Worm (Caenorhabditis elegans) whole organism, L1 larva: ENCODE measurements around the gene Y53F4B.43.

Experiments used
- C34B4.2 ChIP-seq: sonication (generic microtip); optimal IDR thresholded peaks from 2 replicates; lab custom pipeline; 2017; ENCODE audit warnings: mild to moderate bottlenecking, missing genetic modification characterization, missing compliant biosample characterization
- F16B12.6 ChIP-seq: fragments of 150-350 bp; optimal IDR thresholded peaks from 2 replicates; lab custom pipeline; 2014; ENCODE audit warnings: missing biosample characterization, missing genetic modification characterization
- Y116A8C.19 ChIP-seq: sonication (generic microtip); optimal IDR thresholded peaks from 2 replicates; lab custom pipeline; 2016; ENCODE audit warnings: missing compliant biosample characterization, missing genetic modification characterization, borderline replicate concordance
- aha-1 ChIP-seq: fragments of 150-350 bp; optimal IDR thresholded peaks from 2 replicates; lab custom pipeline; 2014; ENCODE audit warnings: missing biosample characterization, missing genetic modification characterization
- aly-2 ChIP-seq: fragments of 150-350 bp; optimal IDR thresholded peaks from 2 replicates; lab custom pipeline; 2014; ENCODE audit warnings: missing biosample characterization, missing genetic modification characterization
- ceh-88 ChIP-seq: fragments of 200-800 bp; sonication (Bioruptor generic); IDR thresholded peaks from 2 replicates; pipeline ENCODE4 v1.3.6; 2022; ENCODE audit warnings: missing genetic modification characterization, missing compliant biosample characterization
- ceh-90 ChIP-seq: sonication (generic microtip); optimal IDR thresholded peaks from 2 replicates; lab custom pipeline; 2016; ENCODE audit warnings: missing genetic modification characterization, missing compliant biosample characterization
- dsc-1 ChIP-seq: sonication (generic microtip); optimal IDR thresholded peaks from 2 replicates; lab custom pipeline; 2016; ENCODE audit warnings: mild to moderate bottlenecking, missing genetic modification characterization, missing compliant biosample characterization
- efl-1 ChIP-seq, 4 experiments: fragments of 150-350 bp; optimal IDR thresholded peaks in 3 of 4; peaks in 1 of 4; 1 replicate in 1 of 4; 2 replicates in 3 of 4; lab custom pipeline; 2014; ENCODE audit warnings: missing biosample characterization in 2 of 4, missing genetic modification characterization in 2 of 4, missing genetic modification reagents in 2 of 4
- efl-3 ChIP-seq: fragments of 200-800 bp; sonication (Bioruptor generic); optimal IDR thresholded peaks from 2 replicates; lab custom pipeline; 2018; ENCODE audit warnings: mild to moderate bottlenecking, missing genetic modification characterization, missing compliant biosample characterization
- egl-13 ChIP-seq: sonication (generic microtip); optimal IDR thresholded peaks from 2 replicates; lab custom pipeline; 2016; ENCODE audit warnings: missing genotype, missing genetic modification reagents, missing genetic modification characterization, missing compliant biosample characterization
- egl-27 ChIP-seq, 2 experiments: fragments of 150-350 bp in 1 of 2; sonication (generic microtip); optimal IDR thresholded peaks; 3 replicates each; lab custom pipeline; 2017 to 2018; ENCODE audit warnings: missing biosample characterization in 2 of 2, missing genetic modification characterization in 2 of 2, missing genetic modification reagents in 2 of 2
- elt-2 ChIP-seq: sonication (generic microtip); optimal IDR thresholded peaks from 2 replicates; lab custom pipeline; 2016; ENCODE audit warnings: missing genetic modification characterization, mild to moderate bottlenecking, inconsistent platforms, missing compliant biosample characterization, missing genetic modification reagents
- fkh-10 ChIP-seq: sonication (generic microtip); optimal IDR thresholded peaks from 2 replicates; lab custom pipeline; 2017; ENCODE audit warnings: missing biosample characterization, missing genetic modification reagents, missing genetic modification characterization
- fkh-8 ChIP-seq: sonication (generic microtip); optimal IDR thresholded peaks from 2 replicates; lab custom pipeline; 2016; ENCODE audit warnings: mild to moderate bottlenecking, missing genetic modification characterization, missing compliant biosample characterization
- grh-1 ChIP-seq: fragments of 200-800 bp; sonication (Bioruptor generic); IDR thresholded peaks from 2 replicates; pipeline ENCODE4 v1.3.6; 2022; ENCODE audit warnings: missing genetic modification reagents, missing genetic modification characterization, missing compliant biosample characterization
- isw-1 ChIP-seq: fragments of 200-800 bp; sonication (Bioruptor generic); IDR thresholded peaks from 2 replicates; pipeline ENCODE4 v1.3.6; 2022; ENCODE audit warnings: missing genetic modification characterization, missing compliant biosample characterization
- lin-15B ChIP-seq: fragments of 150-350 bp; sonication (generic microtip); optimal IDR thresholded peaks from 3 replicates; lab custom pipeline; 2014; ENCODE audit warnings: missing biosample characterization, missing genetic modification characterization
- lin-39 ChIP-seq: fragments of 150-350 bp; optimal IDR thresholded peaks from 2 replicates; lab custom pipeline; 2014; ENCODE audit warnings: missing biosample characterization, missing genetic modification reagents, missing genetic modification characterization
- lir-3 ChIP-seq: sonication (generic microtip); optimal IDR thresholded peaks from 2 replicates; lab custom pipeline; 2016; ENCODE audit warnings: mild to moderate bottlenecking, missing genetic modification characterization, moderate library complexity, missing compliant biosample characterization; ENCODE audit not compliant: poor library complexity
- lsy-2 ChIP-seq, 2 experiments: fragments of 150-350 bp; optimal IDR thresholded peaks; 2 replicates each; lab custom pipeline; 2014; ENCODE audit warnings: missing biosample characterization in 2 of 2, missing genetic modification characterization in 2 of 2
- mab-9 ChIP-seq: fragments of 200-800 bp; sonication (Bioruptor generic); IDR thresholded peaks from 2 replicates; pipeline ENCODE4 v1.3.6; 2022; ENCODE audit warnings: missing genetic modification reagents, missing genetic modification characterization, missing compliant biosample characterization
- mef-2 ChIP-seq: fragments of 150-350 bp; optimal IDR thresholded peaks from 2 replicates; lab custom pipeline; 2014; ENCODE audit warnings: missing biosample characterization, missing genetic modification characterization
- nhr-20 ChIP-seq: sonication (generic microtip); optimal IDR thresholded peaks from 2 replicates; lab custom pipeline; 2016; ENCODE audit warnings: mild to moderate bottlenecking, missing genetic modification characterization, missing compliant biosample characterization
- nhr-76 ChIP-seq: sonication (generic microtip); optimal IDR thresholded peaks from 2 replicates; lab custom pipeline; 2017; ENCODE audit warnings: missing biosample characterization, missing genetic modification characterization
- nhr-84 ChIP-seq: sonication (generic microtip); optimal IDR thresholded peaks from 2 replicates; lab custom pipeline; 2017; ENCODE audit warnings: missing biosample characterization, missing genetic modification characterization
- nhr-85 ChIP-seq: sonication (generic microtip); peaks from one replicate; lab custom pipeline; 2016; ENCODE audit warnings: missing genetic modification characterization, inconsistent platforms, missing compliant biosample characterization
- nhr-90 ChIP-seq: sonication (generic microtip); optimal IDR thresholded peaks from 2 replicates; lab custom pipeline; 2016; ENCODE audit warnings: mild to moderate bottlenecking, missing genetic modification characterization, missing compliant biosample characterization; ENCODE audit not compliant: poor library complexity
- pax-3 ChIP-seq: fragments of 200-800 bp; sonication (Bioruptor generic); optimal IDR thresholded peaks from 2 replicates; lab custom pipeline; 2018; ENCODE audit warnings: mild to moderate bottlenecking, missing genetic modification characterization, moderate library complexity, missing compliant biosample characterization
- pqm-1 ChIP-seq: sonication (generic microtip); optimal IDR thresholded peaks from 3 replicates; lab custom pipeline; 2017; ENCODE audit warnings: missing biosample characterization, missing genetic modification characterization
- rnt-1 ChIP-seq: sonication (generic microtip); optimal IDR thresholded peaks from 2 replicates; lab custom pipeline; 2016; ENCODE audit warnings: mild to moderate bottlenecking, missing genetic modification characterization, moderate library complexity, missing compliant biosample characterization
- sox-4 ChIP-seq: sonication (generic microtip); optimal IDR thresholded peaks from 2 replicates; lab custom pipeline; 2016; ENCODE audit warnings: missing genetic modification characterization, missing compliant biosample characterization
- sptf-1 ChIP-seq: fragments of 150-350 bp; optimal IDR thresholded peaks from 2 replicates; lab custom pipeline; 2014; ENCODE audit warnings: missing biosample characterization, missing genetic modification characterization
- sup-37 ChIP-seq: fragments of 200-800 bp; sonication (Bioruptor generic); optimal IDR thresholded peaks from 2 replicates; lab custom pipeline; 2018; ENCODE audit warnings: mild to moderate bottlenecking, missing genetic modification characterization, missing compliant biosample characterization
- unc-98 ChIP-seq: fragments of 200-800 bp; sonication (Bioruptor generic); IDR thresholded peaks from 2 replicates; pipeline ENCODE4 v1.3.6; 2022; ENCODE audit warnings: missing genetic modification characterization, missing compliant biosample characterization
- vab-15 ChIP-seq: sonication (generic microtip); optimal IDR thresholded peaks from 2 replicates; lab custom pipeline; 2017; ENCODE audit warnings: missing genotype, mild to moderate bottlenecking, missing genetic modification characterization, missing compliant biosample characterization
- ztf-11 ChIP-seq, 2 experiments: sonication (generic microtip); optimal IDR thresholded peaks; 2 replicates each; lab custom pipeline; 2016 to 2017; ENCODE audit warnings: missing genetic modification characterization in 2 of 2, missing biosample characterization in 1 of 2, missing compliant biosample characterization in 1 of 2
- ztf-4 ChIP-seq: fragments of 150-350 bp; optimal IDR thresholded peaks from 2 replicates; lab custom pipeline; 2014; ENCODE audit warnings: missing biosample characterization, missing genetic modification characterization

Y53F4B.43 gene

DNA sequence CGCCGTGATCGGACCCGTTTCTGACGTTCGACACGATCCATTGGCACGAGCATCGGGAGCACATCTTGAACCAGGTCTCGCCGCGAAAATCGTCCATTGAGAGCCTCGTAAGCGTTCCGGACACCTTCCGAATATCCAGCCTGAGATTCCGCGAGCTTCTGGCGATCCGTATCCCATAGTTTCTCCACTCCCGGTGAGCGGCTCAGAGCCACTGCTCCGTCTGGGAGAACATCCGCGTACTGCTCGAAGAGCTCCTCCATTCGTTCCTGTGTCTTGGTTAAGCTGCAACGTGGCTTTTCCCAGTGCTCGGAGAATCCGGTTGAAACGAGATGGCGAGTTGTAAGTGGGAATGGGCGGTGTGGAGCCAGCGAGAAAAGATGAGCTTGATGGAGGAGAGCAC lies 16.8 kb downstream of the Y53F4B.43 start:
- no peak for TF ChIP-seq aha-1 (tag; lab: Kevin White, UChicago)
- TF ChIP-seq lsy-2 (tag; optimal IDR thresholded peaks at IDR 0.05; lab: Kevin White, UChicago), result no peak
- no peak for TF ChIP-seq mab-9 (GFP tag; lab: Robert Waterston, UW)
- TF ChIP-seq aly-2, result no peak
- TF ChIP-seq lin-39, result no peak
- TF ChIP-seq lir-3 (tag; lab: Kevin White, UChicago), result no peak
- no peak for TF ChIP-seq fkh-8 (tag; lab: Kevin White, UChicago)
- TF ChIP-seq F16B12.6, result no peak
- no peak for TF ChIP-seq unc-98 (GFP tag; lab: Robert Waterston, UW)
- no peak for TF ChIP-seq elt-2 (tag; lab: Kevin White, UChicago)
- TF ChIP-seq grh-1 (GFP tag; lab: Robert Waterston, UW), result no peak
- TF ChIP-seq rnt-1 (tag; lab: Kevin White, UChicago), result no peak
- no peak for TF ChIP-seq pax-3 (tag; lab: Kevin White, UChicago)
- TF ChIP-seq Y116A8C.19 (tag; lab: Kevin White, UChicago), result no peak

DNA sequence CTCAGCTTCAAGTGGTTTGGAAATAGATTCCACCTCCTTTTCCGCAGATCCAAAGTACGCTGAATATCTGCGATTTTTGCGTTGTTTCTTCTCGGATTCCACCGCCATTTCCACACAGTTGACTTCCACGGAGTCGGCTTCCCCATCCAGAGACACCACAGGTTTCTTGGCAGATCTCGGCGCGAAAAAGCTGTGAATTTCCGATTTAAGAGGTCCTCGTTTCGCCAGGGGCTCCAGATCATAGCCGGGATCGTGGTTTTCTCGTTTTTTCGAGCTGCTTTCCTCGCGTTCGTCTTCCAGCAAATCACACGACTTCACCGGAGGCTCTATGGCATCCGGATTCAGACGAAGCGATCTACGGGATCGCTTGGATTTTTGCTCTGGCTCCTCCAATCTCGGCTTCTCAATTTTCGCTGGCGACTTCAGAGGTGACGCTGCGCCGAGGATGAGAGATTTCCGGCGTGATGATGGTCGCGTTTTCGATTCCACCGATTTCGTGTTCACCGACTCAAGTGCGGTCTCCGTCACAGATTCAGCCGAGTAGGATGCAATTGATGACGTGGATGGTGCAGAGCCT lies 20.3 kb downstream of the Y53F4B.43 start:
- TF ChIP-seq egl-13, result no peak
- no peak for TF ChIP-seq lsy-2 (tag; optimal IDR thresholded peaks at IDR 0.05; lab: Kevin White, UChicago)
- no peak for TF ChIP-seq ztf-4 (tag; lab: Kevin White, UChicago)
- no peak for TF ChIP-seq grh-1 (GFP tag; lab: Robert Waterston, UW)
- no peak for TF ChIP-seq fkh-10 (GFP tag; lab: Kevin White, UChicago)
- TF ChIP-seq efl-3 (GFP tag; lab: Kevin White, UChicago), result no peak
- peak; percentile 50; the same call in 1 of the 2 replicates for TF ChIP-seq unc-98 (GFP tag; lab: Robert Waterston, UW)
- no peak for TF ChIP-seq sox-4 (tag; lab: Kevin White, UChicago)
- TF ChIP-seq lin-15B (tag; lab: Kevin White, UChicago), result no peak
- TF ChIP-seq pax-3 (tag; lab: Kevin White, UChicago), result peak; percentile 61
- TF ChIP-seq sup-37 (GFP tag; lab: Kevin White, UChicago), result no peak
- no peak for TF ChIP-seq ceh-88
- TF ChIP-seq nhr-90, result peak; percentile 19
- no peak for TF ChIP-seq ztf-11 (tag; optimal IDR thresholded peaks at IDR 0.05; lab: Kevin White, UChicago)
- no peak for TF ChIP-seq efl-1 (optimal IDR thresholded peaks at IDR 0.05; lab: Kevin White, UChicago)
- TF ChIP-seq efl-1 (GFP tag; optimal IDR thresholded peaks at IDR 0.05 in 1 of 2; lab: Kevin White, UChicago), result peak in 1 of 2 experiments; percentile 89
- no peak for TF ChIP-seq nhr-84 (tag; lab: Kevin White, UChicago)
- peak; percentile 75 for TF ChIP-seq nhr-85 (tag; lab: Kevin White, UChicago)
- TF ChIP-seq aly-2, result no peak
- TF ChIP-seq vab-15 (tag; lab: Kevin White, UChicago), result no peak
- no peak for TF ChIP-seq nhr-76 (tag; lab: Kevin White, UChicago)
- TF ChIP-seq isw-1, result no peak
- no peak for TF ChIP-seq C34B4.2
- no peak for TF ChIP-seq dsc-1 (tag; lab: Kevin White, UChicago)
- TF ChIP-seq pqm-1, result no peak
- TF ChIP-seq nhr-20 (tag; lab: Kevin White, UChicago), result no peak
- TF ChIP-seq mef-2 (tag; lab: Kevin White, UChicago), result no peak
- TF ChIP-seq sptf-1, result no peak
- no peak for TF ChIP-seq egl-27 (tag; optimal IDR thresholded peaks at IDR 0.05; lab: Kevin White, UChicago)
- TF ChIP-seq ceh-90, result no peak
